Worm (Caenorhabditis elegans) whole organism, mixed stage, embryonic: Measurements from ENCODE around the gene mec-12.

ENCODE experiments used
- M03D4.4 ChIP-seq: sonication (generic microtip); optimal IDR thresholded peaks from 2 replicates; lab custom pipeline; 2017; ENCODE audit warnings: mild to moderate bottlenecking, missing genetic modification characterization, missing compliant biosample characterization
- bed-3 ChIP-seq: fragments of 200-800 bp; sonication (Bioruptor generic); optimal IDR thresholded peaks from 3 replicates; lab custom pipeline; 2018; ENCODE audit warnings: mild to moderate bottlenecking, missing genetic modification characterization, moderate library complexity, missing compliant biosample characterization
- blmp-1 ChIP-seq: fragments of 150-350 bp; optimal IDR thresholded peaks from 2 replicates; lab custom pipeline; 2014; ENCODE audit warnings: missing biosample characterization, missing genetic modification characterization
- ceh-39 ChIP-seq: fragments of 150-350 bp; optimal IDR thresholded peaks from 2 replicates; lab custom pipeline; 2014; ENCODE audit warnings: missing biosample characterization, missing genetic modification characterization
- ceh-43 ChIP-seq: fragments of 200-800 bp; sonication (Bioruptor generic); optimal IDR thresholded peaks from 2 replicates; lab custom pipeline; 2018; ENCODE audit warnings: mild to moderate bottlenecking, missing genetic modification characterization, moderate library complexity, missing compliant biosample characterization
- ceh-83 ChIP-seq: fragments of 200-800 bp; sonication (Bioruptor generic); optimal IDR thresholded peaks from 2 replicates; lab custom pipeline; 2018; ENCODE audit warnings: mild to moderate bottlenecking, missing genetic modification characterization, missing compliant biosample characterization
- ces-1 ChIP-seq: fragments of 150-350 bp; optimal IDR thresholded peaks from 2 replicates; lab custom pipeline; 2014; ENCODE audit warnings: missing biosample characterization, missing genetic modification reagents, missing genetic modification characterization
- cnd-1 ChIP-seq: fragments of 200-800 bp; sonication (Bioruptor generic); optimal IDR thresholded peaks from 2 replicates; lab custom pipeline; 2018; ENCODE audit warnings: mild to moderate bottlenecking, missing genetic modification characterization, missing compliant biosample characterization
- drap-1 ChIP-seq: fragments of 200-800 bp; sonication (Bioruptor generic); optimal IDR thresholded peaks from 3 replicates; lab custom pipeline; 2018; ENCODE audit warnings: mild to moderate bottlenecking, missing genetic modification characterization, missing compliant biosample characterization
- elt-1 ChIP-seq: sonication (generic microtip); optimal IDR thresholded peaks from 2 replicates; lab custom pipeline; 2017; ENCODE audit warnings: missing genetic modification characterization, mild to moderate bottlenecking, missing compliant biosample characterization, antibody characterized with exemption, moderate library complexity, borderline replicate concordance; ENCODE audit not compliant: insufficient read depth
- elt-3 ChIP-seq: fragments of 150-350 bp; optimal IDR thresholded peaks from 2 replicates; lab custom pipeline; 2014; ENCODE audit warnings: missing biosample characterization, missing genetic modification characterization
- flh-1 ChIP-seq: fragments of 200-800 bp; sonication (Bioruptor generic); optimal IDR thresholded peaks from 2 replicates; lab custom pipeline; 2018; ENCODE audit warnings: mild to moderate bottlenecking, missing genetic modification characterization, moderate library complexity, missing compliant biosample characterization
- ham-2 ChIP-seq: fragments of 200-800 bp; sonication (Bioruptor generic); optimal IDR thresholded peaks from 2 replicates; lab custom pipeline; 2018; ENCODE audit warnings: mild to moderate bottlenecking, missing genetic modification characterization, missing compliant biosample characterization
- hlh-1 ChIP-seq: fragments of 150-350 bp; optimal IDR thresholded peaks from 2 replicates; lab custom pipeline; 2014; ENCODE audit warnings: missing biosample characterization, missing genetic modification reagents, missing genetic modification characterization
- lin-13 ChIP-seq: fragments of 150-350 bp; optimal IDR thresholded peaks from 2 replicates; lab custom pipeline; 2014; ENCODE audit warnings: missing biosample characterization, missing genetic modification characterization
- lin-32 ChIP-seq: fragments of 200-800 bp; sonication (Bioruptor generic); optimal IDR thresholded peaks from 2 replicates; lab custom pipeline; 2018; ENCODE audit warnings: mild to moderate bottlenecking, missing genetic modification characterization, missing compliant biosample characterization
- lsy-2 ChIP-seq: fragments of 150-350 bp; optimal IDR thresholded peaks from 2 replicates; lab custom pipeline; 2014; ENCODE audit warnings: missing biosample characterization, missing genetic modification characterization
- mab-5 ChIP-seq: fragments of 150-350 bp; optimal IDR thresholded peaks from 2 replicates; lab custom pipeline; 2014; ENCODE audit warnings: missing biosample characterization, missing genetic modification characterization
- mep-1 ChIP-seq: fragments of 150-350 bp; optimal IDR thresholded peaks from 2 replicates; lab custom pipeline; 2017; ENCODE audit warnings: missing biosample characterization, missing genetic modification reagents, missing genetic modification characterization, inconsistent platforms
- mls-2 ChIP-seq: sonication (generic microtip); optimal IDR thresholded peaks from 2 replicates; lab custom pipeline; 2016; ENCODE audit warnings: mild to moderate bottlenecking, missing genetic modification characterization, moderate library complexity, missing compliant biosample characterization
- nhr-12 ChIP-seq: fragments of 150-350 bp; optimal IDR thresholded peaks from 2 replicates; lab custom pipeline; 2014; ENCODE audit warnings: missing biosample characterization, missing genetic modification characterization
- nhr-2 ChIP-seq: fragments of 150-350 bp; optimal IDR thresholded peaks from 2 replicates; lab custom pipeline; 2014; ENCODE audit warnings: missing biosample characterization, missing genetic modification characterization
- nhr-237 ChIP-seq: fragments of 150-350 bp; optimal IDR thresholded peaks from 2 replicates; lab custom pipeline; 2014; ENCODE audit warnings: missing biosample characterization, missing genetic modification characterization
- nhr-28 ChIP-seq: fragments of 150-350 bp; optimal IDR thresholded peaks from 2 replicates; lab custom pipeline; 2014; ENCODE audit warnings: missing biosample characterization, missing genetic modification characterization
- nhr-76 ChIP-seq: sonication (generic microtip); optimal IDR thresholded peaks from 2 replicates; lab custom pipeline; 2017; ENCODE audit warnings: missing biosample characterization, missing genetic modification characterization
- pha-4 ChIP-seq: fragments of 150-350 bp; optimal IDR thresholded peaks from 2 replicates; lab custom pipeline; 2018; ENCODE audit warnings: missing biosample characterization, missing genetic modification reagents, missing genetic modification characterization
- sem-2 ChIP-seq: fragments of 200-800 bp; sonication (Bioruptor generic); optimal IDR thresholded peaks from 2 replicates; lab custom pipeline; 2018; ENCODE audit warnings: mild to moderate bottlenecking, missing genetic modification characterization, missing compliant biosample characterization
- snpc-4 ChIP-seq: fragments of 150-350 bp; optimal IDR thresholded peaks from 2 replicates; lab custom pipeline; 2014; ENCODE audit warnings: missing biosample characterization, missing genetic modification characterization
- sptf-1 ChIP-seq: sonication (generic microtip); optimal IDR thresholded peaks from 2 replicates; lab custom pipeline; 2017; ENCODE audit warnings: mild to moderate bottlenecking, missing genetic modification characterization, moderate library complexity, missing compliant biosample characterization
- tbx-8 ChIP-seq: fragments of 200-800 bp; sonication (Bioruptor generic); optimal IDR thresholded peaks from 2 replicates; lab custom pipeline; 2018; ENCODE audit warnings: mild to moderate bottlenecking, missing genetic modification characterization, moderate library complexity, missing compliant biosample characterization
- unc-120 ChIP-seq: sonication (generic microtip); optimal IDR thresholded peaks from 2 replicates; lab custom pipeline; 2017; ENCODE audit warnings: missing genetic modification characterization, missing compliant biosample characterization; ENCODE audit not compliant: poor library complexity, severe bottlenecking
- unc-39 ChIP-seq: fragments of 150-350 bp; optimal IDR thresholded peaks from 2 replicates; lab custom pipeline; 2014; ENCODE audit warnings: missing biosample characterization, missing genetic modification characterization
- unc-62 ChIP-seq: fragments of 150-350 bp; optimal IDR thresholded peaks from 2 replicates; lab custom pipeline; 2014; ENCODE audit warnings: missing biosample characterization, missing genetic modification reagents, missing genetic modification characterization
- zip-8 ChIP-seq: fragments of 150-350 bp; optimal IDR thresholded peaks from 2 replicates; lab custom pipeline; 2014; ENCODE audit warnings: missing biosample characterization, missing genetic modification characterization
- ztf-11 ChIP-seq: fragments of 150-350 bp; optimal IDR thresholded peaks from 2 replicates; lab custom pipeline; 2014; ENCODE audit warnings: missing biosample characterization, missing genetic modification characterization

Gene mec-12

DNA sequence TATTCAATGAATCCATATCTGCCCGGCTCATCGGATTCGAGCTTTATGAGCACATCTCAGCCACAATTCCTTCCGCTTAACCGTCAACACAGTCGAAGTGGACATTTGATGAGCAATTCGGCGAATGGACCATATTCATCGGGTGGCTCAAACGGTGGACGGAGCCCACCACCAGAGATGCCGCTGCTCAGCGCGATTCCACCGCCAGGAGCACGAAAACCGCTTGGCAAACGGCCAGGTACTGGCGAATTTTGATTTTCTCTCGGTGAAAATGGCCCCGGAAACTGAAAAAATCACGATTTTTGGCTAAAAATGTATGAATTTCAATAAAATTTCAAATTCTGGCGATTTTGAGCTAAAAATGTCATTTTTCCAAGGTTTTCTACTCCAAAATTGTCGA lies 40.8 kb upstream of the mec-12 start:
- no peak for TF ChIP-seq mab-5 (tag; lab: Kevin White, UChicago)
- TF ChIP-seq mep-1 = no peak
- no peak for TF ChIP-seq flh-1 (GFP tag; lab: Kevin White, UChicago)
- no peak for TF ChIP-seq elt-1 (tag; lab: Kevin White, UChicago)
- no peak for TF ChIP-seq mls-2 (tag; lab: Kevin White, UChicago)
- no peak for TF ChIP-seq elt-3 (tag; lab: Kevin White, UChicago)
- TF ChIP-seq hlh-1 (tag; lab: Kevin White, UChicago) = no peak
- no peak for TF ChIP-seq ham-2 (GFP tag; lab: Kevin White, UChicago)
- no peak for TF ChIP-seq snpc-4 (tag; lab: Kevin White, UChicago)
- TF ChIP-seq blmp-1 (tag; lab: Kevin White, UChicago) = no peak

DNA sequence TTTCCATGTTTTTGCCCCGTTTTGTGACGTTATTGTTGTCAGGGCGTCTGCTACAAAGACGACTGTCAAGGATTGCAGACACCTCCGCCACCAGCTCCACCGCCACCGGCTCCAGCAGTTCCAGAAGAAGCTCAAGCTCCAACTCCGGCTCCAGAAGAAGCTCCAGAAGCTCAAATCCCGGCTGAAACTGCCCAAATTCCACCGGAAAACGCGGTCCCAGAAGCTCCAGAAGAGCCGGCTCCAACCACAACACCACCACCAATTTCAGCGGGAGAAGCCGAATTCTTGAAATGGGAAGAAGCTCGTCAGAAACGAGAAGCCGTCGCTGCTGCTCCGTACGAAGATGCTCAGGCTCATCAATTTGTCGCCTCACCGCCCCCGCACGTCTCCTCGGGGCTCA lies 37.7 kb upstream of the mec-12 start:
- no peak for TF ChIP-seq cnd-1 (tag; lab: Kevin White, UChicago)
- TF ChIP-seq tbx-8 = no peak

DNA sequence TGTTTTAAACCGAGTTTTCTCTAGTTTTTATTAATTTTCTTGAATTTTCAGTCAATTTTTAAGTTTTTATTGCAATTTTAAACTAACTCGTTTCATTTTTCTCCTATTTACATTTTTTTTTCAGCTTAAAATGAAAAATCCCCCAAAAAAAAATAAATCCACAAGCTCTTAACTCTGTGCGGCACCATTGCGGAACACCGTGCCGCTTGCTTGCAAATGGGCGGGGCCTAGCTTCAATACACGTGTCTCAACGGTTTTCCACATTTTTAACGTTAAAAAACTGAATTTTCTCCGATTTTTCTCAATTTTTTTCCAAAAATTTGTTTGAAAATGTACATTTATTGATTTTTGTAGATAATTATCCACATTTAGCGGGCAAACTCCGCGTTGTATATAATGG lies 36.0 kb upstream of the mec-12 start, which contains the start of gene R148.3:
Gene R148.3 (plus strand): TSS at position 347 of the 400 bp plus-strand sequence.
- TF ChIP-seq mls-2 (tag; lab: Kevin White, UChicago) = peak; percentile 81
- no peak for TF ChIP-seq nhr-28 (tag; lab: Kevin White, UChicago)
- peak; percentile 65 for TF ChIP-seq unc-120 (tag; lab: Kevin White, UChicago)
- no peak for TF ChIP-seq nhr-76 (tag; lab: Kevin White, UChicago)
- no peak for TF ChIP-seq ceh-39 (tag; lab: Kevin White, UChicago)
- peak; percentile 40 for TF ChIP-seq nhr-12 (tag; lab: Kevin White, UChicago)
- peak; percentile 72 for TF ChIP-seq mep-1
- no peak for TF ChIP-seq zip-8 (tag; lab: Kevin White, UChicago)
- TF ChIP-seq elt-3 (tag; lab: Kevin White, UChicago) = no peak
- TF ChIP-seq pha-4 (tag; lab: Kevin White, UChicago) = no peak
- TF ChIP-seq ham-2 (GFP tag; lab: Kevin White, UChicago) = peak; percentile 92
- peak; percentile 57 for TF ChIP-seq lsy-2 (tag; lab: Kevin White, UChicago)
- no peak for TF ChIP-seq snpc-4 (tag; lab: Kevin White, UChicago)
- peak; percentile 57 for TF ChIP-seq sem-2
- TF ChIP-seq mab-5 (tag; lab: Kevin White, UChicago) = peak; percentile 46
- peak; percentile 76 for TF ChIP-seq drap-1 (GFP tag; lab: Kevin White, UChicago)
- TF ChIP-seq ceh-83 (GFP tag; lab: Kevin White, UChicago) = peak; percentile 52
- peak; percentile 69 for TF ChIP-seq cnd-1 (tag; lab: Kevin White, UChicago)
- TF ChIP-seq tbx-8 = peak; percentile 84
- peak; percentile 74 for TF ChIP-seq bed-3
- no peak for TF ChIP-seq unc-62
- TF ChIP-seq ces-1 (GFP tag; lab: Kevin White, UChicago) = peak; percentile 16
- peak; percentile 81 for TF ChIP-seq M03D4.4
- peak; percentile 51 for TF ChIP-seq unc-39 (tag; lab: Kevin White, UChicago)
- peak; percentile 82 for TF ChIP-seq ceh-43 (GFP tag; lab: Kevin White, UChicago)
- TF ChIP-seq elt-1 (tag; lab: Kevin White, UChicago) = no peak
- peak; percentile 31 for TF ChIP-seq lin-32
- TF ChIP-seq hlh-1 (tag; lab: Kevin White, UChicago) = peak; percentile 65
- peak; percentile 79 for TF ChIP-seq lin-13
- peak; percentile 93 for TF ChIP-seq sptf-1 (tag; lab: Kevin White, UChicago)
- peak; percentile 46 for TF ChIP-seq flh-1 (GFP tag; lab: Kevin White, UChicago)
- peak; percentile 62 for TF ChIP-seq ztf-11 (tag; lab: Kevin White, UChicago)
- no peak for TF ChIP-seq nhr-237
- TF ChIP-seq blmp-1 (tag; lab: Kevin White, UChicago) = peak; percentile 42
- TF ChIP-seq nhr-2 (tag; lab: Kevin White, UChicago) = peak; percentile 42

DNA sequence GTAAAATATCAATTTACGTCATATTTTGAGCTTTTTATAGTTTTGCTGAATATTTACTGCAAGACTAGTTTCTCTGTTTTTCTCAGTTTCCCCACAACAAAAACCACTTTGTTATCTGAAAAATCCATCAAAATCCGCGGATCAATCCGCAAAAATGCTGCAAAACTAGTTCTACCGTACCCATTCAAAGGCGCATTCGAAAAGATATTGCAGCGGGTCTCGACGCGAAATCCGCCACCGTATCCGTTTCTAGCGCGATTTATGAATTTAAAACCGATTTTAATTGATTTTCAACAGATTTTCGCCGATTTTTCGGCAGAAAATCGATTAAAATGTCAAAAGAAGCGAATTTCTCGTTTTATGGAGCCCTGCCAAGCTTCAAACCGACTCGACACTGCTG lies 32.3 kb upstream of the mec-12 start, which contains the start of gene R148.4:
Gene R148.4 (plus strand): TSS at position 211 of the 400 bp plus-strand sequence.
- TF ChIP-seq ztf-11 (tag; lab: Kevin White, UChicago) = no peak
- TF ChIP-seq snpc-4 (tag; lab: Kevin White, UChicago) = no peak
- no peak for TF ChIP-seq elt-3 (tag; lab: Kevin White, UChicago)
- TF ChIP-seq unc-120 (tag; lab: Kevin White, UChicago) = no peak
- no peak for TF ChIP-seq unc-62
- TF ChIP-seq elt-1 (tag; lab: Kevin White, UChicago) = no peak
- no peak for TF ChIP-seq ceh-39 (tag; lab: Kevin White, UChicago)
- TF ChIP-seq nhr-28 (tag; lab: Kevin White, UChicago) = no peak
- no peak for TF ChIP-seq mls-2 (tag; lab: Kevin White, UChicago)
- no peak for TF ChIP-seq zip-8 (tag; lab: Kevin White, UChicago)
- TF ChIP-seq ces-1 (GFP tag; lab: Kevin White, UChicago) = no peak
- TF ChIP-seq, all 35 proteins: peak for 0
